Fruit fly (Drosophila melanogaster) whole organism, wandering third instar larva: ENCODE results near the gene nudC.

Source experiments
- CG32264 ChIP-seq: fragments of 200-800 bp; sonication (Bioruptor generic); optimal IDR thresholded peaks from 2 replicates; lab custom pipeline; 2016; ENCODE audit warnings: missing biosample characterization, missing genetic modification characterization
- CrebA ChIP-seq: fragments of 200-800 bp; sonication (Bioruptor generic); optimal IDR thresholded peaks from 2 replicates; lab custom pipeline; 2016; ENCODE audit warnings: missing biosample characterization, mild to moderate bottlenecking, missing genetic modification characterization, borderline replicate concordance
- Dfd ChIP-seq: fragments of >200 bp; optimal IDR thresholded peaks from 2 replicates; lab custom pipeline; 2017; ENCODE audit warnings: missing biosample characterization, missing genetic modification characterization
- Dif ChIP-seq: fragments of 200-275, 200-300 bp; sonication (Bioruptor generic); optimal IDR thresholded peaks from 2 replicates; lab custom pipeline; 2018; ENCODE audit warnings: missing biosample characterization, missing genetic modification characterization; ENCODE audit not compliant: partially characterized antibody
- GATAd ChIP-seq: sonication (Bioruptor generic); optimal IDR thresholded peaks from 2 replicates; lab custom pipeline; 2016; ENCODE audit warnings: missing biosample characterization, missing genetic modification characterization
- HLH106 ChIP-seq: fragments of 200-800 bp; optimal IDR thresholded peaks from 3 replicates; lab custom pipeline; 2019; ENCODE audit warnings: missing biosample characterization, mild to moderate bottlenecking, missing genetic modification characterization, moderate library complexity
- Hnf4 ChIP-seq: fragments of 200-800 bp; sonication (Bioruptor generic); optimal IDR thresholded peaks from 2 replicates; lab custom pipeline; 2016; ENCODE audit warnings: missing biosample characterization, mild to moderate bottlenecking, missing genetic modification characterization
- Hr78 ChIP-seq: fragments of >200 bp; optimal IDR thresholded peaks from 2 replicates; lab custom pipeline; 2017; ENCODE audit warnings: missing biosample characterization, missing genetic modification characterization
- Hr83 ChIP-seq: fragments of 200-300 bp; sonication (Bioruptor generic); optimal IDR thresholded peaks from 2 replicates; lab custom pipeline; 2016; ENCODE audit warnings: missing biosample characterization, mild to moderate bottlenecking, missing genetic modification characterization, moderate library complexity; ENCODE audit not compliant: poor library complexity, severe bottlenecking
- Jra ChIP-seq: sonication (Bioruptor generic); optimal IDR thresholded peaks from 2 replicates; lab custom pipeline; 2016; ENCODE audit warnings: missing biosample characterization, missing genetic modification characterization
- Mio ChIP-seq: sonication (Bioruptor generic); optimal IDR thresholded peaks from 2 replicates; lab custom pipeline; 2016; ENCODE audit warnings: missing biosample characterization, missing genetic modification characterization
- Myc ChIP-seq: fragments of >200 bp; optimal IDR thresholded peaks from 2 replicates; lab custom pipeline; 2017
- N ChIP-seq: fragments of >200 bp; optimal IDR thresholded peaks from 2 replicates; lab custom pipeline; 2018; ENCODE audit warnings: missing biosample characterization, missing external identifiers, missing genetic modification characterization
- OdsH ChIP-seq: fragments of 200-800 bp; sonication (Bioruptor generic); optimal IDR thresholded peaks from 2 replicates; lab custom pipeline; 2016; ENCODE audit warnings: missing biosample characterization, mild to moderate bottlenecking, missing genetic modification characterization
- Rel ChIP-seq, 2 experiments: fragments of 200-800 bp; sonication (Bioruptor generic) in 1 of 2; optimal IDR thresholded peaks; 2 replicates in 1 of 2; 3 replicates in 1 of 2; lab custom pipeline; 2016 to 2019; ENCODE audit warnings: mild to moderate bottlenecking in 2 of 2, missing biosample characterization in 2 of 2, missing genetic modification characterization in 2 of 2, moderate library complexity in 1 of 2
- Sp1 ChIP-seq: fragments of 200-800 bp; sonication (Bioruptor generic); optimal IDR thresholded peaks from 3 replicates; lab custom pipeline; 2019; ENCODE audit warnings: missing biosample characterization, mild to moderate bottlenecking, missing genetic modification characterization, moderate library complexity
- Vsx2 ChIP-seq: fragments of 200-300, 225-300 bp; sonication (Bioruptor generic); optimal IDR thresholded peaks from 2 replicates; lab custom pipeline; 2018; ENCODE audit warnings: missing biosample characterization, missing genetic modification characterization; ENCODE audit not compliant: partially characterized antibody
- br ChIP-seq: fragments of 200-800 bp; sonication (Bioruptor generic); optimal IDR thresholded peaks from 2 replicates; lab custom pipeline; 2016; ENCODE audit warnings: missing biosample characterization, missing genetic modification characterization
- brk ChIP-seq: fragments of 200-800 bp; sonication (Bioruptor generic); optimal IDR thresholded peaks from 2 replicates; lab custom pipeline; 2016; ENCODE audit warnings: missing biosample characterization, mild to moderate bottlenecking, missing genetic modification characterization
- dl ChIP-seq, 2 experiments: fragments of 175-275, 200-275 bp in 1 of 2; fragments of 200-275 bp in 1 of 2; sonication (Bioruptor generic); optimal IDR thresholded peaks; lab custom pipeline; 2018; ENCODE audit warnings: mild to moderate bottlenecking in 2 of 2, missing biosample characterization in 2 of 2, missing genetic modification characterization in 2 of 2, moderate library complexity in 2 of 2; ENCODE audit not compliant: partially characterized antibody in 2 of 2, insufficient read depth in 1 of 2
- dmrt93B ChIP-seq: fragments of 200-800 bp; sonication (Bioruptor generic); optimal IDR thresholded peaks from 2 replicates; lab custom pipeline; 2018; ENCODE audit warnings: missing biosample characterization, mild to moderate bottlenecking, missing genetic modification characterization
- dsf ChIP-seq: sonication (Bioruptor generic); optimal IDR thresholded peaks from 2 replicates; lab custom pipeline; 2016; ENCODE audit warnings: missing biosample characterization, missing genetic modification characterization, borderline replicate concordance
- ey ChIP-seq: fragments of 200-800 bp; sonication (Bioruptor generic); optimal IDR thresholded peaks from 2 replicates; lab custom pipeline; 2016; ENCODE audit warnings: missing biosample characterization, missing genetic modification characterization
- foxo ChIP-seq, 2 experiments: fragments of 200-800 bp; sonication (Bioruptor generic); optimal IDR thresholded peaks; 2 replicates in 1 of 2; 3 replicates in 1 of 2; lab custom pipeline; 2016 to 2017; ENCODE audit warnings: missing biosample characterization in 2 of 2, missing genetic modification characterization in 2 of 2
- fru ChIP-seq: fragments of 200-800 bp; sonication (Bioruptor generic); optimal IDR thresholded peaks from 3 replicates; lab custom pipeline; 2016; ENCODE audit warnings: missing biosample characterization, mild to moderate bottlenecking, missing genetic modification characterization
- h ChIP-seq: fragments of 200-800 bp; sonication (Bioruptor generic); optimal IDR thresholded peaks from 3 replicates; lab custom pipeline; 2016; ENCODE audit warnings: missing biosample characterization, mild to moderate bottlenecking, missing genetic modification characterization
- jim ChIP-seq: fragments of 175-275, 200-325 bp; sonication (Bioruptor generic); optimal IDR thresholded peaks from 2 replicates; lab custom pipeline; 2016; ENCODE audit warnings: missing biosample characterization, mild to moderate bottlenecking, missing genetic modification characterization
- pan ChIP-seq: fragments of >200 bp; optimal IDR thresholded peaks from 2 replicates; lab custom pipeline; 2017
- psq ChIP-seq: fragments of 200-800 bp; sonication (Bioruptor generic); optimal IDR thresholded peaks from 3 replicates; lab custom pipeline; 2017; ENCODE audit warnings: missing biosample characterization, mild to moderate bottlenecking, missing genetic modification characterization, moderate library complexity
- rgr ChIP-seq: fragments of 200-800 bp; sonication (Bioruptor generic); optimal IDR thresholded peaks from 3 replicates; lab custom pipeline; 2016; ENCODE audit warnings: missing biosample characterization, mild to moderate bottlenecking, missing genetic modification characterization
- sv ChIP-seq: fragments of 200-800 bp; sonication (Bioruptor generic); optimal IDR thresholded peaks from 3 replicates; lab custom pipeline; 2016; ENCODE audit warnings: missing biosample characterization, missing genetic modification characterization
- tai ChIP-seq: sonication (Bioruptor generic); optimal IDR thresholded peaks from 2 replicates; lab custom pipeline; 2016; ENCODE audit warnings: missing biosample characterization, missing genetic modification characterization
- usp ChIP-seq: fragments of >200 bp; optimal IDR thresholded peaks from 2 replicates; lab custom pipeline; 2017; ENCODE audit warnings: missing biosample characterization, missing genetic modification characterization
- woc ChIP-seq: sonication (Bioruptor generic); optimal IDR thresholded peaks from 2 replicates; lab custom pipeline; 2016; ENCODE audit warnings: missing biosample characterization, mild to moderate bottlenecking, missing genetic modification characterization

The nudC gene

dm6 chr3L:16786728-16787127 is 18.1 kb upstream of the nudC start, which contains the start of gene eIF3e:
Gene eIF3e (minus strand): TSS chr3L:16786941.
- no peak for TF ChIP-seq CrebA (GFP tag; lab: Kevin White, UChicago)
- TF ChIP-seq Sp1 (GFP tag; lab: Kevin White, UChicago) = no peak
- TF ChIP-seq Dif (GFP tag; lab: Kevin White, UChicago) = no peak
- no peak for TF ChIP-seq jim (GFP tag; lab: Kevin White, UChicago)
- TF ChIP-seq Mio (GFP tag; lab: Kevin White, UChicago) = no peak
- no peak for TF ChIP-seq woc (GFP tag; lab: Kevin White, UChicago)
- TF ChIP-seq Hr83 (GFP tag; lab: Kevin White, UChicago) = no peak
- TF ChIP-seq Myc (lab: Kevin White, UChicago) = no peak
- TF ChIP-seq Jra (GFP tag; lab: Kevin White, UChicago) = no peak
- no peak for TF ChIP-seq psq (GFP tag; lab: Kevin White, UChicago)
- no peak for TF ChIP-seq usp
- no peak for TF ChIP-seq N (GFP tag; lab: Kevin White, UChicago)
- no peak for TF ChIP-seq h (GFP tag; lab: Kevin White, UChicago)
- TF ChIP-seq CG32264 (GFP tag; lab: Kevin White, UChicago) = no peak
- no peak for TF ChIP-seq dsf (GFP tag; lab: Kevin White, UChicago)
- no peak for TF ChIP-seq Rel (GFP tag; optimal IDR thresholded peaks at IDR 0.05; lab: Kevin White, UChicago)
- no peak for TF ChIP-seq Rel (tag; optimal IDR thresholded peaks at IDR 0.05; lab: Kevin White, UChicago)
- TF ChIP-seq br (GFP tag; lab: Kevin White, UChicago) = no peak
- no peak for TF ChIP-seq dmrt93B (GFP tag; lab: Kevin White, UChicago)
- no peak for TF ChIP-seq GATAd (GFP tag; lab: Kevin White, UChicago)
- TF ChIP-seq Hnf4 (GFP tag; lab: Kevin White, UChicago) = no peak

dm6 chr3L:16796603-16797002 is 8.2 kb upstream of the nudC start:
- TF ChIP-seq psq (GFP tag; lab: Kevin White, UChicago) (peak; percentile 81), dsf (GFP tag; lab: Kevin White, UChicago) (peak; percentile 5), CG32264 (GFP tag; lab: Kevin White, UChicago) (peak; percentile 50), OdsH (peak; percentile 87), ey (GFP tag; lab: Kevin White, UChicago) (peak; percentile 86), dl (GFP tag; optimal IDR thresholded peaks at IDR 0.05; lab: Kevin White, UChicago; ENCODE audit: insufficient read depth in 1 of 2, partially characterized antibody in 2 of 2) (no peak), h (GFP tag; lab: Kevin White, UChicago) (peak; percentile 79), br (GFP tag; lab: Kevin White, UChicago) (peak; percentile 88), N (GFP tag; lab: Kevin White, UChicago) (no peak), Rel (GFP tag; optimal IDR thresholded peaks at IDR 0.05; lab: Kevin White, UChicago) (peak; percentile 36), Rel (tag; optimal IDR thresholded peaks at IDR 0.05; lab: Kevin White, UChicago) (peak; percentile 18), brk (GFP tag; lab: Kevin White, UChicago) (no peak), tai (GFP tag; lab: Kevin White, UChicago) (no peak), rgr (peak; percentile 88), GATAd (GFP tag; lab: Kevin White, UChicago) (no peak), Hr83 (GFP tag; lab: Kevin White, UChicago) (peak; percentile 41), Vsx2 (GFP tag; lab: Kevin White, UChicago) (no peak), Dif (GFP tag; lab: Kevin White, UChicago) (peak; percentile 36), foxo (GFP tag; optimal IDR thresholded peaks at IDR 0.05; lab: Kevin White, UChicago) (peak in 1 of 2 experiments; percentile 59), jim (GFP tag; lab: Kevin White, UChicago) (no peak), usp (no peak), woc (GFP tag; lab: Kevin White, UChicago) (peak; percentile 62), fru (GFP tag; lab: Kevin White, UChicago) (peak; percentile 83), Jra (GFP tag; lab: Kevin White, UChicago) (peak; percentile 67), pan (lab: Kevin White, UChicago) (no peak), HLH106 (tag; lab: Kevin White, UChicago) (no peak), Sp1 (GFP tag; lab: Kevin White, UChicago) (peak; percentile 77)

- TF ChIP-seq Hr78 (no peak), dmrt93B (GFP tag; lab: Kevin White, UChicago) (no peak), h (GFP tag; lab: Kevin White, UChicago) (peak; percentile 68), Vsx2 (GFP tag; lab: Kevin White, UChicago) (peak; percentile 54), Rel (GFP tag; optimal IDR thresholded peaks at IDR 0.05; lab: Kevin White, UChicago) (no peak), Rel (tag; optimal IDR thresholded peaks at IDR 0.05; lab: Kevin White, UChicago) (peak; percentile 56), N (GFP tag; lab: Kevin White, UChicago) (no peak), Hnf4 (GFP tag; lab: Kevin White, UChicago) (peak; percentile 66), dl (GFP tag; optimal IDR thresholded peaks at IDR 0.05; lab: Kevin White, UChicago; ENCODE audit: insufficient read depth in 1 of 2, partially characterized antibody in 2 of 2) (peak; percentile 55 to 63), br (GFP tag; lab: Kevin White, UChicago) (peak; percentile 45), Dif (GFP tag; lab: Kevin White, UChicago) (peak; percentile 78), pan (lab: Kevin White, UChicago) (no peak), Hr83 (GFP tag; lab: Kevin White, UChicago) (peak; percentile 80), Sp1 (GFP tag; lab: Kevin White, UChicago) (peak; percentile 50), tai (GFP tag; lab: Kevin White, UChicago) (no peak), sv (no peak), Mio (GFP tag; lab: Kevin White, UChicago) (no peak), fru (GFP tag; lab: Kevin White, UChicago) (peak; percentile 31), CG32264 (GFP tag; lab: Kevin White, UChicago) (no peak), rgr (peak; percentile 70), OdsH (peak; percentile 2), brk (GFP tag; lab: Kevin White, UChicago) (no peak), Myc (lab: Kevin White, UChicago) (no peak), woc (GFP tag; lab: Kevin White, UChicago) (no peak), Dfd (GFP tag; lab: Kevin White, UChicago) (no peak), foxo (GFP tag; optimal IDR thresholded peaks at IDR 0.05; lab: Kevin White, UChicago) (peak in 1 of 2 experiments; percentile 4)
Observed at dm6 chr3L:16800026-16800425, 4.8 kb upstream of the nudC start.
